Worm (Caenorhabditis elegans) whole organism, dauer: ENCODE measurements around the gene str-56.
"Not testable (repeated sequence)": the region's sequence is repeated elsewhere in the genome, so short reads cannot be mapped to it uniquely, and the experiment has no call there.

Source experiments
- unc-62 ChIP-seq: sonication (generic microtip); optimal IDR thresholded peaks from 2 replicates; lab custom pipeline; 2017; ENCODE audit warnings: missing biosample characterization, missing genetic modification reagents, missing genetic modification characterization

str-56 gene

DNA sequence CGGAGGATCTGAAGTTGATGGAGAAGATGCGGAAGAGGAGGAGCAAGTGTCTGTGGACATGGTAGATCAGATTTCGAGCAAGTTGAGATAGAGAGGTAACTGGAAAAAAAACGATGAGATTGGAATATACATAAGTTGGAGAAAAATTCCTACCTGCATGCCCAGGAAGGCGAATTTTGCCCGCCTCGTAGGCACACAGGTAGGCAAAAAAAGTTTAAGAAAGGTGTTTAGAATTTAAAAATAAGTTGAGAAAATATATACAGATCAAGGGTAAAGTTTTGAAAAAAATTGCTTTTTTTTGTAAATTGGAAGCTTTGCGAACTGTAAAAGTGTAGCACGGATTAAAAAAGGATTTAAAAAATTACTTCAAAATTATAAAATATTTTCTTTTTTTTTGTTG, 7.1 kb downstream of the str-56 start, which contains the start of gene nhr-84:
TSS of gene nhr-84 (minus strand) at position 101 of the 400 bp plus-strand sequence.
- no peak for TF ChIP-seq unc-62 (GFP tag; lab: Kevin White, UChicago)

DNA sequence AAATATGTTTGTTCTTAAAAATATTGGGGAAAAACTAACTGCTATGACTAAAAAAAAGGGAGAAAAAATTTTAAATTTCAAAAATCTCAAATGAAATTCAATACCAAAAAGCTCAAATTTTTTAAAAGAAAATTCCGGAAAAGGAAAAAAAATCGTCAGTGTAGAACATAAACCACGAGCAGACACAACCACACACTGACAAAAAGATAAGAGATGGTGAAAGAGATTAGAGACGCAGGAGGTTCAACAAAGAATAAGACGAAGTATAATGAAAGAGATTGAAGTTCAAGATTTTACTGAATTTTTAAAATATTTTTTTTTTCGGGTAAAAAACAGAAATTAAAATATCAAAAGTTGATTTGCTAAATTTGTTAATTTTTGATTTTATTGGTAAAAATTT, 7.7 kb downstream of the str-56 start:
- no peak for TF ChIP-seq unc-62 (GFP tag; lab: Kevin White, UChicago)

DNA sequence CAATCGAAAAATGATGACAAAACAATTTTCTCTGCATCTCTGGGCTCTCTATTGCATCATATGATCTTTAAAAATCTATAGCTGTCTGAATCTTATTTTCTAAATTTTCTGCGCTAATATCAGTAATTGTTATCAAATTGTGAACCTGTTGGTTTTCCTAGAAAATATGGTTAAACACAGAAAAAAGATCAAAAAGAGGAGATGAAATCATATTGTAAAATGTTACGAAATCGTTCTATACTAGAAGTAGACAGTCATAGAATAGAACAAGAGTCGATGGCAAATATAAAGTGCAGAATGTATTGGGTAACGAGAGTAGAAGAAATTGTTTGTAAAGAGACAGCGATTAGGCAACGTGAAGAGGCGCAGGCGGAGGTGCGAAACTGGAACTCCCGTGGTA, 8.3 kb downstream of the str-56 start:
- TF ChIP-seq unc-62 (GFP tag; lab: Kevin White, UChicago) = no peak

DNA sequence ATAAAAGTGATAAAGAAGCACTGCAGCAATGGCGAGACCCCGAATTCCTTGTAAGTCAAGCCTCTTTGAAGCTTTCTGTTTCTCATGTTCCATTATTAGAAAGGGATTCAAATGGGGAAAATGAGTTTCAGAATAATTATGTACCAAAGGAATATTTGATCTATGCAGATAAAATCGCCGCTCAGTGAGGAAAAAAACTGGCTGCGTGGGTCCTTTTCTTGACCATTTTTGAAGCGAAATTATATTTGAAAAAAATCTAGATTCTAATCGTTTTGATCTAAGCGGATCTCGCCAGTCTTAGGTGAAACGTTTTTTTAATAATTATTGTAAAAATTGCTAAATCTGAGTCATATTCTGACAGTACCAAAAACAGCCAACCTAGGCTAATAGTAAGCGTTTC, 12.3 kb downstream of the str-56 start, which contains the start of gene oac-42:
TSS of gene oac-42 (minus strand) at position 101 of the 400 bp plus-strand sequence.
- TF ChIP-seq unc-62 (GFP tag; lab: Kevin White, UChicago) = no peak

DNA sequence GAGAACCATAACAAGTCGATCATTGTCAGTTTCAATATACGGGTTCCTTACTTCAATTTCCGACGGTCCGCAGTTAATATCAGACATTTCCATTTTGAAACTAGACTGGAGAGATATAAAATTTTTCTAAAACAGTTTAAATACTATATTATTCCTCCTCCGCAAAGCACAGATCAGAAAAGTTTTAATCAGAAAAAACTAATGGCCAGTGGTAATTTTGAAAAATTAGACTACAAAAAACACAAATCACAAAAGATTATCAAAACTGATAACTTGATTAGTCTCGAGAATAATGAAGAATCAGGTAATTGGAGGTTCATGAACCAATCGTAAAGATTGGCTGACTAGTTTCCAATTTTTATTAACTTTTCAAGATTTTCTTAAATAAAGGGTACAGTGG, 13.6 kb downstream of the str-56 start, which contains the start of gene T06C12.9:
TSS of gene T06C12.9 (minus strand) at position 101 of the 400 bp plus-strand sequence.
- no peak for TF ChIP-seq unc-62 (GFP tag; lab: Kevin White, UChicago)

DNA sequence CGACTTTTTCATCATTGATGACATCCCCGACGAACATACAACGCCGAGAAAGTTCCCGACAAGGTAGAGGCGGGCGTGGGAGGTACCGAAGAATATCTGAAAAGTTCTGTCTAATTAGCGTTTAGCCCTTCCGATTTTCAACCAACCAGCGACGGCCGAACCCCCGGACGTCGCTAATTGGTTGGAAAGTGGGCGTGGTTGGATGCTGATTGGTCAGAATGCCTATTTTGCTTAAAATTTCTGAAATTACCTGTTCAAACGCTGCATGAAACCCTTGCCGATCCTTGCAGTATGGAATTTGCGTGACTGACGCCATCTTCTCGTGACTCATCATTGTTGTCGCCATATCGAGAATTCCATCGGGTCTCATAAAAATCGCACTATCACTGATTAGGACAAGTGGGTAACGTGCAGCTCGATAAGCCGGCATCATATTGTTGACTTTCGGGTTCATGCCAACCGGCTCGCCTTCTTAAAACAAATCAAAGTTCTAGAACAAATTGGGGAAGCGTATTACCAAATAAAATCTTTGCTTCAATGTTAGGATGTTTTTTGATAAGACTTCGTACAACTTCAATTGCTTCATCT, 15.4 kb downstream of the str-56 start:
- no peak for TF ChIP-seq unc-62 (GFP tag; lab: Kevin White, UChicago)

DNA sequence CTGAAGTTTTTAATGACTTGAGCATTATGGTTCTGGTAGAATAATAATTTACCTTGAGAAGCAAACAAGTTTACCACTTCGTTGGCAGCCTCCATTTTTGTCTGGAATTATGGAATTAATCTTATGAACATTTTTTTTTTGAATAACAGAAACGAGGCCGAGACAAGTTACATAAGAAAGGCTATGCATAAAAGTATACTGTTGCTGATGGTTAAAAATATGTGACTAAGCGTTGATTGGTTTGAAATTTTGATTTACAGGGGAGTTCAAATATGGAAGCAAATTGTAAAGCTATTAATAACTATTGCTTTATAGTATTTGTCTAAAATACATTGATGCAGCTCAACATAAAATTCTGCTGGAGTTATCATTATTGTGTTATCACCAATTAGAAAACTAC, 16.4 kb downstream of the str-56 start, which contains the start of gene cgt-1:
TSS of gene cgt-1 (minus strand) at position 101 of the 400 bp plus-strand sequence.
- TF ChIP-seq unc-62 (GFP tag; lab: Kevin White, UChicago) = no peak

DNA sequence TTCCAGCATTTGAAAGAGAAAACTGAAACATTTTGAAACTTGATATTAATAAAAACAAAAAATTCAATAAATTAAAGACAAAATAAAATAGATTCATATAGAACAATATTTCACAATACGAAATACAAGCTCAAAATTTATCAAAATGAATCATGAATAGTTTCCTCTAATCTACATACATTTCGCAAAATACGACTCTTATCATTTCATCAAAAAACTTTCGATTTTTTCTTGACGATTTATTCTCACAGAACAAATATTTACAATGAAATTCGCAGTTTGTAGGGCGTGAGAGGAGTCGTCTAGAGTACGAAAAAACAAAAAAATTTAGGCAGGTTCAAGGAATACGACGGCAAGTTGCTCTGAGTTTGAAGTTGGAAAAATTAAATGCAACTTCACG, 17.7 kb downstream of the str-56 start:
- TF ChIP-seq unc-62 (GFP tag; lab: Kevin White, UChicago) = no peak

DNA sequence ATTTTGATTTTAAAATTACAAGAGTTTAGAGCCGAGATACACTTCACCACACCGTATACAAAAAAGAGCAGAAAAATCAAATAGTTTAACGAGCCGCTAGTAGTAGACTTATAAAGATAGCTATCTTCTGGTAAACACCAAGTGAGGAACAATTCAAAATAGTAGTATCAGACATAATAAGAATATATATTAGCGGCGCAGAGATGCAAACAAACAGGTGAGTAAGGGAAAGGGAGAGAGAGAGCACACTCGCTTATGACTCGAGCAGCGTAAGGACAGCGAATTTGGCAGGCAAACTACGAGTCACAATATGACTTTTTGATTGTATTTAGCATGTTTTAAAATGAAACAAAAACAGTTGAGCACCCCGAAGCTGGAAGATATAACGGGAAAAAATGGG, 18.9 kb downstream of the str-56 start:
- TF ChIP-seq unc-62 (GFP tag; lab: Kevin White, UChicago) = no peak

DNA sequence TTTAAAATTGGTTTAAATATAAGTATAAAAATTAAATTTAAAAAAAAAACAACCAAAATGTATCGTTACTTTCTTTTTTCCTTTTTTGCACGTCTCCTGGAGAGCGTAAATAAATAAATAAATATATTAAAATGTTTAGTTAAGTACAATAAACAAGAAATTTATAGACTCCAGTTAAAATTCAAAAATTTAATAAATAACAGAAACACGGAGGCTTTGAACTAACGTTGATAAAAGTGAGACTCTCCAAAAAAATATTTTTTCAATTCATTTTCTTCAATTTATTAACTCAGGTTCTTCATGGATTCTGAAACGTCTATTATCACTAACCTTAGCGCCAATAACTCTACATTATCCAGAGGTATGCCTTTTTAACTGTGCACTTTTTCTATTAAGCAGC, 19.4 kb downstream of the str-56 start, which contains the start of gene T06C12.12:
TSS of gene T06C12.12 (plus strand) at position 301 of the 400 bp plus-strand sequence.
- TF ChIP-seq unc-62 (GFP tag; lab: Kevin White, UChicago) = no peak

DNA sequence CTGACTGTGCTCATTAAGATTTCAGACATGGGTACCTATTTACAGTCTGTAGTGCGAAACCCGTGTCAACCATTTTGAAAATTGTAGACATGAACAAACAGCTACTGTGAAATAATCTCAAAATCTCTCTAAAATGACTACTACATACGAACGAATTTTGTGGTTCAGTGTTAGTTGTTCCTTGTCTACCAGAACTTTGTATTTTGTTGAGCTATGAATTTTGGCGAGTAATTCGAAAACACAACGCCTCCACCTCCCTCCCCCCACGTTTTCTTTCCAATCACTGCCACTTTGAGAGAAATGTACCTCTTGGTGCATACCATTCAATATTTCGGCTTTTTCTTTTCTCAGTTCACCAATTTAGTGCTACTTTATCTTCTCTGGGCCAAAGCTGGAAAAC, 20.3 kb downstream of the str-56 start, which contains the start of gene T06C12.11:
TSS of gene T06C12.11 (plus strand) at position 301 of the 400 bp plus-strand sequence.
- TF ChIP-seq unc-62 (GFP tag; lab: Kevin White, UChicago) = no peak

DNA sequence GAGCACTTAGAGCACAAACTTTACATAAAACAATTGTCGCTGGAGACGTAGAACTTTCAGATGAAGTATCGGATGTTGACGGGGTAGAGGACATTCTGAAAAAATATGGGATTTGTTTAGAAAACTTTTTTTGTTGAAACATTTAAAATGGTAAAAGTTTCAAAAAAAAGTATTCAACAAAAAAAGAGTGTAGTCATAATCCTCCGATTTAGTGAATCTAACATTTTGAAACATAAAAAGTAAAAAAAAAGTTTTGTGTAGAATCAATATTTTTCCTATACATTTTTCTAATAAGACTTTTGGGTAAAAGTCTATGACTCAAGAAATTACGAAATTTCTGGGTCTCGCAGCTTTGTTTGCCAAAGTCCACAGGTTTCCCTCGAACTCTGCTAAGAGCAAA, 24.3 kb downstream of the str-56 start, which contains the start of gene nhr-213:
TSS of gene nhr-213 (minus strand) at position 101 of the 400 bp plus-strand sequence.
- TF ChIP-seq unc-62 (GFP tag; lab: Kevin White, UChicago) = no peak

DNA sequence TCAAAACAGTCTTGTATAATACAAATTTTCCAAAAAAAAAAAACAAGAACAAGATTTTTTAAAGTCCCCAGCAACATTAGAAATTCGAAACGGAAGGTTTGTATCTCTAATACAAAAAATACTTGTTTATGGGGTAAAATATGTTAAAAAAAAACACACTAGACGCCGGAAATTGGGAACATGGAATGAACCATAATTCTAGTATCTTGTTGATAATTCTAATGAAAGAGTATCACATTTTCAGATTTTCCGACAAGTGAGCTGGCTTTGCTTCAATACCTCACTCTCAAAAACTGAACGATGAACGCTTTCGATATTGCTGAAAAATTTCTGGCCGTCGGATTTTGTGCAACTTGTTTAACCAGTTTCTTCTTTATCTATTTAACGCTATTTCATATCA, 25.3 kb downstream of the str-56 start, which contains the start of gene str-60:
TSS of gene str-60 (plus strand) at position 301 of the 400 bp plus-strand sequence.
- no peak for TF ChIP-seq unc-62 (GFP tag; lab: Kevin White, UChicago)

DNA sequence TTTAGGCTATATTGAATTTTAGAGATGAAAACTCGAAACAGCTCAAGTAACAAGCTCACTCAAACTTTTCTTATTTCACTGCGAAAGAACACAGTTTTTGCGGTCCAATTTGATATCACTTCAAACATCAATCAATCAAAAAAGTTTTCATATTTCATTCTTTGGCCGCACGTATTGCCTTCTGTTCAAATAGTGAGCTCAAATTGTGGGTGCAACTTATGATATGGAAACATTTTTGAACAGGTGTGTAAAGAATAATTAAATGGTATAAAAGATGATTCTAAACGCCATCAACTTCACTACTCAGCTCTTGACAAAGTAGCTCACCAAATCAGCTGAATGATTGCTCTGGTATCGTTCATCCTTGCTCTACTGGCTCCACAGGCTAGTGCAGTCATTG, 27.3 kb downstream of the str-56 start, which contains the start of gene T06C12.14:
TSS of gene T06C12.14 (plus strand) at position 301 of the 400 bp plus-strand sequence.
- TF ChIP-seq unc-62 (GFP tag; lab: Kevin White, UChicago) = no peak

DNA sequence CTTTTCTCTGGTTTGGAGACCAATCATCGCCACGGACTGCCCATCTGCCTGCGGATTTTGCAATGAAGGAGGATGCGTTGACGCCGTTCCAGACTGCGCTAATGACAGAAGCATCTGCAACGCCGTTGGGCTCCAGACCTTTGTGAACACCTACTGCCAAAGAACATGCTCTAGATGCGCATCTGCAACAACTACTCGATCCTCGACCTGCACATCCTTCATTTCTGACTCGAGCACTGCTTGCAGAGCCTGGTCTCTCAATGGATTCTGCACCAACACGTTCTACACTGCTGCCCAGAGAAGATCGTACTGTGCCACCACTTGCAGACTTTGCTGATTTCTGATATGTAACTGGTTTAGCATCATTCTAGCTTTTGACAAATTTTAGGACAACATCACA, 28.2 kb downstream of the str-56 start:
- no peak for TF ChIP-seq unc-62 (GFP tag; lab: Kevin White, UChicago)

DNA sequence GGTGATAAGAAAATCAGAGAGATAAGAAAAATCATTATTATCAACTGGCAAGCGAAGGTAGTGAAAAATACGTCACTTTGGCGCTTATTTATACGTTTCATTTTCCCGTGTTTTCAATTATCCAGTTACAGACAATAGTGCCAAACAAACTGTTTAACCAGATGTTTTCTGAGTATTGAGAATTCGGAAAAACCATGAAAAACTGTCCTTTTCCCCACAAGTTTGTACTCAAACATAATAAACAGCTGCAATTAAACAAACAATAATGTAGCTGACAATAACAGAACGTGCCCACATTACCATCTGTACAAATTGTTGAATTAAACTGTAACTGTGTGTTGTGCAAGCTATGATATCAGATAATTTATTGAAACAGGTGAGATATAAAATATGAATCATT, 33.2 kb downstream of the str-56 start, which contains the start of the genes F35E8.1 and F35E8.2:
TSS of gene F35E8.1 (minus strand) at position 101 of the 400 bp plus-strand sequence.
TSS of gene F35E8.2 (plus strand) at position 132 of the 400 bp plus-strand sequence.
- TF ChIP-seq unc-62 (GFP tag; lab: Kevin White, UChicago) = not testable (repeated sequence)

DNA sequence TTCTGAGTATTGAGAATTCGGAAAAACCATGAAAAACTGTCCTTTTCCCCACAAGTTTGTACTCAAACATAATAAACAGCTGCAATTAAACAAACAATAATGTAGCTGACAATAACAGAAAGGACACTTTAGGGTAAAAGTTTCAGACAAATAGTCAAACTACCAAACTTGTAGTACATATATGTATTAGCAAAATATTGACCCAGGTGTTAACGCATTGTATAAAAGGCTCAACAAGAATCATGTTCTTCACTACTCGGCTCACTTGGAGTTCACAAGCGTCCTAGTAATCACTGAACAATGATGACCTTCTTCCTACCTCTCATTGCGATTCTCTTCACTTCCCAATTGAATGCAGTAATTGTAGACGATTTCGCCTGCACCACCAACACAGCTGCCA, 39.5 kb downstream of the str-56 start, which contains the start of gene F35E8.6:
TSS of gene F35E8.6 (plus strand) at position 301 of the 400 bp plus-strand sequence.
- TF ChIP-seq unc-62 (GFP tag; lab: Kevin White, UChicago) = no peak
